Worm (Caenorhabditis elegans): Measurements from ENCODE around the gene art-1.

ce11 chrII:6936528-6936927 lies 35.5 kb downstream of the art-1 start:
- TF ChIP-seq fkh-10 (GFP tag; optimal IDR thresholded peaks at IDR 0.05) (no peak), elt-2 (tag; optimal IDR thresholded peaks at IDR 0.05) (no peak), hlh-13 (GFP tag; optimal IDR thresholded peaks at IDR 0.05) (no peak)
